Fruit fly (Drosophila melanogaster) whole organism: ENCODE data around the gene scpr-B.

Source experiments
- CG8478 ChIP-seq: fragments of >200 bp; optimal IDR thresholded peaks from 2 replicates; lab custom pipeline; 2018; ENCODE audit warnings: inconsistent platforms
- Dll ChIP-seq: fragments of >200 bp; optimal IDR thresholded peaks from 2 replicates; lab custom pipeline; 2017
- psq ChIP-seq: fragments of >200 bp; optimal IDR thresholded peaks from 2 replicates; lab custom pipeline; 2017
- usp ChIP-seq: fragments of >200 bp; optimal IDR thresholded peaks from 2 replicates; lab custom pipeline; 2017; ENCODE audit warnings: missing biosample characterization, missing genetic modification characterization, mixed read lengths

DNA sequence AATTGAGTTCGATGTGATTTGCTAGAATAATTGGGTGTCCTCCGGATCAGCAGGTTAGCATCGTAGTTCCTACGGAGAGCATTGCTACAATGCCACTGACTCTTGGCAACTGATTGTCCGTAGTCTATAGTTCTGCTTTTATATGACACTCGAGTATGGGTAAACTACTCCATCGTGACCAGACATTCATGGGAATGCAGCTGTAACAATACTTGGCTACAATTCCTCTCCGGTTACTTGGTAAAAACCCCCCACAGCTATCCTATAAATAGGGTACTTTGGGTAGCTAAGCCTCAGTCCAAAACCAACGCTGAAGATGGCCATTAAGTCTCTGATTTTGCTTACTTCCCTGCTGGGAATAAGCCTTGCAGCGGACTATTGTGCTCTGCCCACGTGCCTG is 15.6 kb downstream of the scpr-B start, which contains the start of gene scpr-C:
- TF ChIP-seq psq (lab: Kevin White, UChicago) (no peak), Dll (lab: Kevin White, UChicago) (no peak), CG8478 (lab: Kevin White, UChicago) (no peak), usp (no peak)
